Fruit fly (Drosophila melanogaster) whole organism, prepupa: ENCODE results near the gene CG9588.

ENCODE experiments used
- CG1621 ChIP-seq: fragments of 200-800 bp; sonication (Bioruptor generic); optimal IDR thresholded peaks from 3 replicates; lab custom pipeline; 2018; ENCODE audit warnings: missing biosample characterization, mild to moderate bottlenecking, missing genetic modification characterization
- CG32006 ChIP-seq: fragments of 200-800 bp; sonication (Bioruptor generic); optimal IDR thresholded peaks from 3 replicates; lab custom pipeline; 2017; ENCODE audit warnings: missing biosample characterization, mild to moderate bottlenecking, missing genetic modification characterization
- CG3919 ChIP-seq: fragments of 200-800 bp; sonication (Bioruptor generic); optimal IDR thresholded peaks from 3 replicates; lab custom pipeline; 2016; ENCODE audit warnings: missing biosample characterization, missing genetic modification characterization
- Hr38 ChIP-seq: sonication (Bioruptor generic); optimal IDR thresholded peaks from 2 replicates; lab custom pipeline; 2016; ENCODE audit warnings: missing biosample characterization, missing genetic modification characterization
- Sox102F ChIP-seq: fragments of 200-800 bp; sonication (Bioruptor generic); optimal IDR thresholded peaks from 2 replicates; lab custom pipeline; 2016; ENCODE audit warnings: missing biosample characterization, mild to moderate bottlenecking, missing genetic modification characterization

DNA sequence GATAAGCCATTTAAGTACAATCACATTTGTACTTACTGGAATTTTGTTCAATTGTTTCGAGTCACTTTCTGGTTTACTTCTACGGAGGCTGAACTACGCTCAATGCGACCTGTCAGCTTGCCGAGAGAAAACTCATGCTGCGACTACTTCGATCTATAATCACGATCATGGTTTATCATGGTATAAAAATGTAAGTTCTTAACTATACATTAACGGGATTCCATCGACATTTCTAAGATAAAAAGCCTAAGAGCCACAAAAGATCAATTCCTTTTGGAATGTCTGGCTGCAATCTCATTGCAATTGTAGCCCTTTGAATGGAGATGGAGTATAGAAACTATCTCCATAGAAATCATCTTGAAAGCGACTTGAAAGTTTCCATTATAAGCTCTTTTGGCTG, 41.6 kb upstream of the CG9588 start, which contains the start of gene Ubc87F:
- TF ChIP-seq CG1621: no peak
- TF ChIP-seq Sox102F: no peak
- TF ChIP-seq CG32006 (GFP tag; lab: Kevin White, UChicago): no peak
- TF ChIP-seq Hr38 (GFP tag; lab: Kevin White, UChicago): no peak
- no peak for TF ChIP-seq CG3919 (GFP tag; lab: Kevin White, UChicago)
